Fruit fly (Drosophila melanogaster) whole organism, wandering third instar larva: ENCODE measurements around the gene CG13239.

Experiments used
- Abd-B ChIP-seq: fragments of >200 bp; optimal IDR thresholded peaks from 2 replicates; lab custom pipeline; 2017; ENCODE audit warnings: missing biosample characterization, missing genetic modification characterization
- CG32264 ChIP-seq: fragments of 200-800 bp; sonication (Bioruptor generic); optimal IDR thresholded peaks from 2 replicates; lab custom pipeline; 2016; ENCODE audit warnings: missing biosample characterization, missing genetic modification characterization
- CrebA ChIP-seq: fragments of 200-800 bp; sonication (Bioruptor generic); optimal IDR thresholded peaks from 2 replicates; lab custom pipeline; 2016; ENCODE audit warnings: missing biosample characterization, mild to moderate bottlenecking, missing genetic modification characterization, borderline replicate concordance
- Dfd ChIP-seq: fragments of >200 bp; optimal IDR thresholded peaks from 2 replicates; lab custom pipeline; 2017; ENCODE audit warnings: missing biosample characterization, missing genetic modification characterization
- N ChIP-seq: fragments of >200 bp; optimal IDR thresholded peaks from 2 replicates; lab custom pipeline; 2018; ENCODE audit warnings: missing biosample characterization, missing external identifiers, missing genetic modification characterization
- Rel ChIP-seq, 2 experiments: fragments of 200-800 bp; sonication (Bioruptor generic) in 1 of 2; optimal IDR thresholded peaks; 2 replicates in 1 of 2; 3 replicates in 1 of 2; lab custom pipeline; 2016 to 2019; ENCODE audit warnings: mild to moderate bottlenecking in 2 of 2, missing biosample characterization in 2 of 2, missing genetic modification characterization in 2 of 2, moderate library complexity in 1 of 2
- Vsx2 ChIP-seq: fragments of 200-300, 225-300 bp; sonication (Bioruptor generic); optimal IDR thresholded peaks from 2 replicates; lab custom pipeline; 2018; ENCODE audit warnings: missing biosample characterization, missing genetic modification characterization; ENCODE audit not compliant: partially characterized antibody
- dsf ChIP-seq: sonication (Bioruptor generic); optimal IDR thresholded peaks from 2 replicates; lab custom pipeline; 2016; ENCODE audit warnings: missing biosample characterization, missing genetic modification characterization, borderline replicate concordance
- foxo ChIP-seq, 2 experiments: fragments of 200-800 bp; sonication (Bioruptor generic); optimal IDR thresholded peaks; 2 replicates in 1 of 2; 3 replicates in 1 of 2; lab custom pipeline; 2016 to 2017; ENCODE audit warnings: missing biosample characterization in 2 of 2, missing genetic modification characterization in 2 of 2
- jim ChIP-seq: fragments of 175-275, 200-325 bp; sonication (Bioruptor generic); optimal IDR thresholded peaks from 2 replicates; lab custom pipeline; 2016; ENCODE audit warnings: missing biosample characterization, mild to moderate bottlenecking, missing genetic modification characterization
- lola ChIP-seq: fragments of >200 bp; optimal IDR thresholded peaks from 2 replicates; lab custom pipeline; 2017; ENCODE audit warnings: missing biosample characterization, missing genetic modification characterization
- pan ChIP-seq: fragments of >200 bp; optimal IDR thresholded peaks from 2 replicates; lab custom pipeline; 2017
- psq ChIP-seq: fragments of 200-800 bp; sonication (Bioruptor generic); optimal IDR thresholded peaks from 3 replicates; lab custom pipeline; 2017; ENCODE audit warnings: missing biosample characterization, mild to moderate bottlenecking, missing genetic modification characterization, moderate library complexity
- sv ChIP-seq: fragments of 200-800 bp; sonication (Bioruptor generic); optimal IDR thresholded peaks from 3 replicates; lab custom pipeline; 2016; ENCODE audit warnings: missing biosample characterization, missing genetic modification characterization

dm6 chr3L:22885843-22886242 is 25.3 kb downstream of the CG13239 start:
- TF ChIP-seq foxo (GFP tag; optimal IDR thresholded peaks at IDR 0.05; lab: Kevin White, UChicago) (no peak), CrebA (GFP tag; lab: Kevin White, UChicago) (no peak), Dfd (GFP tag; lab: Kevin White, UChicago) (no peak), pan (lab: Kevin White, UChicago) (no peak), Abd-B (GFP tag; lab: Kevin White, UChicago) (no peak), CG32264 (no peak), sv (no peak), jim (GFP tag; lab: Kevin White, UChicago) (no peak), Vsx2 (GFP tag; lab: Kevin White, UChicago) (no peak), Rel (GFP tag; optimal IDR thresholded peaks at IDR 0.05; lab: Kevin White, UChicago) (no peak), Rel (tag; optimal IDR thresholded peaks at IDR 0.05; lab: Kevin White, UChicago) (no peak), psq (no peak), dsf (GFP tag; lab: Kevin White, UChicago) (no peak), lola (GFP tag; lab: Kevin White, UChicago) (no peak), N (GFP tag; lab: Kevin White, UChicago) (no peak)
